Worm (Caenorhabditis elegans): ENCODE results near the gene ddr-1.

DNA sequence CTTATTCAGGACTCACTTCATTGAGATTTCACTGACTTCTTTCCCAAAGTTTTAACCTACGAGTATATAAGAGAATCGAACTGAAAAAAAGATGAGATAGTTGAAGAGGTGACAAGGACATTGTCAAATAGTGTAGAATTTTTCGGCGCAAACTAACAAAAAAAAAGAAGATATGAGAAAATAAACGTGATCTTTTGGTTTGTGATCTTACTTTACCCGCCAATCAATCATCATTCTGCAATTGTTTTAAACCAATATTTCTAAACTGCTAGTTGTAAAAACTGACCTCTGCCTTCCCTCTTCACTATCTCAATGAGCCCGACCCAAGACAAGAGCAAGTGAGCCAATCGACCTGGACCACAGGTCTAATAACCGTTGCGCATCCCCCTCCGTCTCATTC lies 5.1 kb downstream of the ddr-1 start:
- no peak for TF ChIP-seq F13H6.1 (tag; optimal IDR thresholded peaks at IDR 0.05)
- TF ChIP-seq aly-2 (tag; optimal IDR thresholded peaks at IDR 0.05), result no peak
- TF ChIP-seq ceh-16 (tag; optimal IDR thresholded peaks at IDR 0.05), result no peak
- no peak for TF ChIP-seq nhr-10 (tag; optimal IDR thresholded peaks at IDR 0.05)
- TF ChIP-seq lin-39 (tag; optimal IDR thresholded peaks at IDR 0.05), result no peak
- TF ChIP-seq ama-1 (optimal IDR thresholded peaks at IDR 0.05), result no peak
- no peak for TF ChIP-seq lin-13 (GFP tag; optimal IDR thresholded peaks at IDR 0.05)
- TF ChIP-seq nhr-129 (tag; optimal IDR thresholded peaks at IDR 0.05), result no peak
- no peak for TF ChIP-seq sma-3 (GFP tag; optimal IDR thresholded peaks at IDR 0.05)
- TF ChIP-seq nhr-77 (tag; optimal IDR thresholded peaks at IDR 0.05), result no peak
- TF ChIP-seq nhr-11 (tag; optimal IDR thresholded peaks at IDR 0.05), result no peak
- TF ChIP-seq mdl-1 (tag; optimal IDR thresholded peaks at IDR 0.05), result no peak
- TF ChIP-seq unc-55 (GFP tag; optimal IDR thresholded peaks at IDR 0.05), result no peak
- no peak for TF ChIP-seq ZK546.5 (tag; optimal IDR thresholded peaks at IDR 0.05)

Data from whole organism, L2 larva.